Worm (Caenorhabditis elegans): ENCODE measurements around the gene T20G5.13.

The T20G5.13 gene

ce11 chrIII:10238448-10239154 is 37.5 kb upstream of the T20G5.13 start, which contains the start of gene Y70G10A.3 (continued):
- TF ChIP-seq zip-4 (GFP tag; optimal IDR thresholded peaks at IDR 0.05), result no peak
- TF ChIP-seq nhr-77 (tag; optimal IDR thresholded peaks at IDR 0.05), result no peak
- no peak for TF ChIP-seq vab-15 (tag; optimal IDR thresholded peaks at IDR 0.05)
- TF ChIP-seq ceh-8 (GFP tag; optimal IDR thresholded peaks at IDR 0.05), result no peak
- no peak for TF ChIP-seq mef-2 (tag; optimal IDR thresholded peaks at IDR 0.05)
- no peak for TF ChIP-seq lin-15B (tag; optimal IDR thresholded peaks at IDR 0.05)
- no peak for TF ChIP-seq fkh-10 (GFP tag; optimal IDR thresholded peaks at IDR 0.05)
- no peak for TF ChIP-seq mep-1 (tag; optimal IDR thresholded peaks at IDR 0.05)
- peak; percentile 26 for TF ChIP-seq snu-23 (GFP tag; optimal IDR thresholded peaks at IDR 0.05)
- no peak for TF ChIP-seq hpl-2 (GFP tag; optimal IDR thresholded peaks at IDR 0.05)
- no peak for TF ChIP-seq lsy-2 (tag; optimal IDR thresholded peaks at IDR 0.05)
- TF ChIP-seq Y116A8C.19 (tag; optimal IDR thresholded peaks at IDR 0.05; ENCODE audit: borderline replicate concordance), result no peak
- no peak for TF ChIP-seq nhr-19 (GFP tag; conservative IDR thresholded peaks at IDR 0.05)
- no peak for TF ChIP-seq nhr-90 (tag; optimal IDR thresholded peaks at IDR 0.05; ENCODE audit: poor library complexity)
- TF ChIP-seq tlp-1 (tag; optimal IDR thresholded peaks at IDR 0.05), result no peak
- no peak for TF ChIP-seq ceh-63 (GFP tag; optimal IDR thresholded peaks at IDR 0.05)
- peak in 1 of 2 experiments; percentile 5 for TF ChIP-seq lin-35 (GFP tag; optimal IDR thresholded peaks at IDR 0.05)
- no peak for TF ChIP-seq unc-130 (tag; optimal IDR thresholded peaks at IDR 0.05)
- TF ChIP-seq rnt-1 (tag; optimal IDR thresholded peaks at IDR 0.05), result no peak
- no peak for TF ChIP-seq fos-1 (tag; optimal IDR thresholded peaks at IDR 0.05)
- peak; percentile 16 for TF ChIP-seq lin-14 (GFP tag; optimal IDR thresholded peaks at IDR 0.05)
- TF ChIP-seq elt-2 (tag; optimal IDR thresholded peaks at IDR 0.05), result no peak

ce11 chrIII:10236291-10236871 is 35.2 kb upstream of the T20G5.13 start:
- TF ChIP-seq pax-3 (tag; optimal IDR thresholded peaks at IDR 0.05) (no peak), elt-2 (tag; optimal IDR thresholded peaks at IDR 0.05) (no peak), nhr-76 (tag; optimal IDR thresholded peaks at IDR 0.05) (no peak), alr-1 (tag; optimal IDR thresholded peaks at IDR 0.05; ENCODE audit: borderline replicate concordance) (no peak), pag-3 (tag; optimal IDR thresholded peaks at IDR 0.05; ENCODE audit: borderline replicate concordance, insufficient read depth) (no peak), snpc-4 (tag; optimal IDR thresholded peaks at IDR 0.05) (no peak), lsy-2 (tag; optimal IDR thresholded peaks at IDR 0.05) (no peak), snu-23 (GFP tag; optimal IDR thresholded peaks at IDR 0.05) (peak; percentile 39), jun-1 (tag; optimal IDR thresholded peaks at IDR 0.05) (no peak), grh-1 (GFP tag; IDR thresholded peaks at IDR 0.05) (no peak), swsn-7 (tag; optimal IDR thresholded peaks at IDR 0.05) (no peak), unc-62 (GFP tag; optimal IDR thresholded peaks at IDR 0.05) (no peak), blmp-1 (tag; optimal IDR thresholded peaks at IDR 0.05) (peak; percentile 62), egl-27 (tag; optimal IDR thresholded peaks at IDR 0.05) (no peak), hlh-17 (GFP tag; optimal IDR thresholded peaks at IDR 0.05; ENCODE audit: borderline replicate concordance) (no peak), lin-39 (tag; optimal IDR thresholded peaks at IDR 0.05) (no peak), isw-1 (GFP tag; IDR thresholded peaks at IDR 0.05) (no peak), hpl-2 (GFP tag; optimal IDR thresholded peaks at IDR 0.05) (no peak), fos-1 (tag; optimal IDR thresholded peaks at IDR 0.05) (no peak), unc-86 (tag; optimal IDR thresholded peaks at IDR 0.05) (no peak), nhr-11 (tag; optimal IDR thresholded peaks at IDR 0.05) (no peak), sup-37 (GFP tag; optimal IDR thresholded peaks at IDR 0.05) (no peak), tlp-1 (tag; optimal IDR thresholded peaks at IDR 0.05) (no peak), nhr-77 (tag; optimal IDR thresholded peaks at IDR 0.05) (no peak), nhr-28 (tag; optimal IDR thresholded peaks at IDR 0.05) (no peak), zip-4 (GFP tag; optimal IDR thresholded peaks at IDR 0.05) (no peak), nhr-19 (GFP tag; conservative IDR thresholded peaks at IDR 0.05) (peak; percentile 28; the same call in 1 of the 2 replicates), sox-4 (tag; optimal IDR thresholded peaks at IDR 0.05) (no peak), nhr-20 (tag; optimal IDR thresholded peaks at IDR 0.05) (peak; percentile 27), skn-1 (tag; optimal IDR thresholded peaks at IDR 0.05) (no peak), xbp-1 (tag; optimal IDR thresholded peaks at IDR 0.05) (no peak), elt-3 (tag; optimal IDR thresholded peaks at IDR 0.05) (peak in 2 of 6 experiments; percentile 19 to 79), nhr-90 (tag; optimal IDR thresholded peaks at IDR 0.05; ENCODE audit: poor library complexity) (peak; percentile 27), lin-35 (GFP tag; optimal IDR thresholded peaks at IDR 0.05) (peak in 1 of 2 experiments; percentile 36), ztf-11 (tag; optimal IDR thresholded peaks at IDR 0.05) (no peak), Y116A8C.19 (tag; optimal IDR thresholded peaks at IDR 0.05; ENCODE audit: borderline replicate concordance) (no peak), dsc-1 (tag; optimal IDR thresholded peaks at IDR 0.05) (no peak)

Measured in whole organism, L1 larva.